Worm (Caenorhabditis elegans) whole organism, young adult: Measurements from ENCODE around the gene pqn-78.

Experiments used
- Y53F4B.3 ChIP-seq: fragments of 200-800 bp; sonication (Bioruptor generic); IDR thresholded peaks from 2 replicates; pipeline ENCODE4 v1.3.6; 2022; ENCODE audit warnings: missing genetic modification reagents, missing genetic modification characterization, missing compliant biosample characterization
- unc-130 ChIP-seq: sonication (generic microtip); optimal IDR thresholded peaks from 2 replicates; lab custom pipeline; 2016; ENCODE audit warnings: missing genetic modification reagents, missing genetic modification characterization, missing compliant biosample characterization

- TF ChIP-seq Y53F4B.3 (GFP tag; lab: Robert Waterston, UW) (no peak), unc-130 (GFP tag; lab: Kevin White, UChicago) (no peak)
These were observed 33.6 kb downstream of the pqn-78 start for ce11 chrIV:15561223-15561656.
